Worm (Caenorhabditis elegans) whole organism, midembryonic: ENCODE data around the gene idpa-2.
A peak's percentile ranks its signal among the peaks of the same experiment; 100 is the strongest.

ENCODE experiments used
- T22C8.4 ChIP-seq: fragments of 200-800 bp; sonication (Bioruptor generic); IDR thresholded peaks from 2 replicates; pipeline ENCODE4 v1.3.6; 2022; ENCODE audit warnings: missing genetic modification characterization, missing compliant biosample characterization
- cog-1 ChIP-seq: sonication (generic microtip); optimal IDR thresholded peaks from 2 replicates; lab custom pipeline; 2016; ENCODE audit warnings: missing genetic modification characterization, missing compliant biosample characterization
- flt-1 ChIP-seq: fragments of 200-800 bp; sonication (Bioruptor generic); IDR thresholded peaks from 2 replicates; pipeline ENCODE4 v1.3.6; 2022; ENCODE audit warnings: missing genetic modification characterization, missing compliant biosample characterization
- klf-2 ChIP-seq: fragments of 200-800 bp; sonication (Bioruptor generic); conservative IDR thresholded peaks from 2 replicates; pipeline ENCODE4 v1.3.6; 2022; ENCODE audit warnings: missing genetic modification reagents, missing genetic modification characterization, missing compliant biosample characterization
- med-1 ChIP-seq: sonication (generic microtip); optimal IDR thresholded peaks from 2 replicates; lab custom pipeline; 2017; ENCODE audit warnings: missing genetic modification characterization, mild to moderate bottlenecking, missing compliant biosample characterization, antibody characterized with exemption, missing genetic modification reagents; ENCODE audit not compliant: insufficient read depth
- ref-1 ChIP-seq: fragments of 200-800 bp; sonication (Bioruptor generic); conservative IDR thresholded peaks from 2 replicates; pipeline ENCODE4 v1.3.6; 2022; ENCODE audit warnings: missing genetic modification reagents, missing genetic modification characterization, missing compliant biosample characterization
- tab-1 ChIP-seq: fragments of 200-800 bp; sonication (Bioruptor generic); IDR thresholded peaks from 2 replicates; pipeline ENCODE4 v1.3.6; 2022; ENCODE audit warnings: missing genetic modification characterization, missing compliant biosample characterization
- ztf-23 ChIP-seq: fragments of 200-800 bp; sonication (Bioruptor generic); IDR thresholded peaks from 2 replicates; pipeline ENCODE4 v1.3.6; 2022; ENCODE audit warnings: missing genetic modification reagents, missing genetic modification characterization, missing compliant biosample characterization
- ztf-29 ChIP-seq: fragments of 200-800 bp; sonication (Bioruptor generic); IDR thresholded peaks from 2 replicates; pipeline ENCODE4 v1.3.6; 2022; ENCODE audit warnings: missing genetic modification reagents, missing genetic modification characterization, missing compliant biosample characterization

The idpa-2 gene

DNA sequence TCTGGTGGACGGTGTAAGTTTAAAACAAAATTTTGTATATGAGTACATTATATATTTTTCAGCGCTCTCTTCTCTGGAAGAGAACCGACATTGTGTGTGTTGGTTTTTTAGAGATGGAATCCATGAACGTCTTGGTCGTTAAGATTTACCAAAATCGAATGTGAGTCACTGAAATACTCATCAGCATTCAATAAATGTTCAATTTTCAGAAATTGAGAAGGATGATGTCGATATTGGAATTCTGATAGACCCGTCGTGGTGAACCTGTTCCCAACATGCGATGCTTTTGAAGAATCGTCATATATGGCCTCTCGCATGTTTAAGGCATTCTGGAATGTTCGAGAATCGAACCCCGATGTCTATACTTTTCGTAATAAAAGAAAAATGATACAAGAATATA is 3.8 kb downstream of the idpa-2 start:
- TF ChIP-seq klf-2 (GFP tag; lab: Robert Waterston, UW) (no peak), ztf-23 (GFP tag; lab: Robert Waterston, UW) (no peak), ztf-29 (GFP tag; lab: Robert Waterston, UW) (no peak), cog-1 (no peak), ref-1 (GFP tag; lab: Robert Waterston, UW) (no peak)

ce11 chrII:8787376-8787775 is 5.2 kb downstream of the idpa-2 start:
- no peak for TF ChIP-seq ztf-23 (GFP tag; lab: Robert Waterston, UW)
- no peak for TF ChIP-seq ref-1 (GFP tag; lab: Robert Waterston, UW)
- TF ChIP-seq ztf-29 (GFP tag; lab: Robert Waterston, UW), result no peak
- TF ChIP-seq tab-1, result no peak
- peak; percentile 90 for TF ChIP-seq T22C8.4 (GFP tag; lab: Robert Waterston, UW)
- peak; percentile 58; the same call in 1 of the 2 replicates for TF ChIP-seq flt-1 (GFP tag; lab: Robert Waterston, UW)
- TF ChIP-seq med-1, result no peak
- TF ChIP-seq cog-1, result peak; percentile 95

DNA sequence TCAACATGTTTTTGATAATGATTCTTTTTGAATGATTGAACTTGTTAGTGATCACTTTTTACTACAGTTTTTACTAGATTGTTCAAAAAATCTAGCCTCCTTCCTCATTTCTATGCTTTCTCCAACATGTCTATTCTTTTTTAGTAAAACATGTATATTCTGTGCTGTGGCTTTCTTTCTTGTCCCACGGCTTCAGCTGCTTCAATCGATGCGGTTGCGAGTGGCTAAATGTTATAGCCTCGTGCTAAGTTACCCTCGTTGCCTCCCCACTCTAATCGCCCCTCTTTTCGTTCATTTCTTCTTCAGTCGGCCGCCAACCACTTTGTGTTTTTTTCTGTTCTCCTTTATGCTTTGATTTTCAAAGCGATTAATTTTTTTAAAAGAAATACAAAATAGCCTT is 6.7 kb downstream of the idpa-2 start:
- TF ChIP-seq ztf-23 (GFP tag; lab: Robert Waterston, UW), result no peak
- no peak for TF ChIP-seq ztf-29 (GFP tag; lab: Robert Waterston, UW)
- no peak for TF ChIP-seq med-1
- no peak for TF ChIP-seq tab-1
- TF ChIP-seq flt-1 (GFP tag; lab: Robert Waterston, UW), result no peak
- no peak for TF ChIP-seq ref-1 (GFP tag; lab: Robert Waterston, UW)
- TF ChIP-seq klf-2 (GFP tag; lab: Robert Waterston, UW), result no peak

DNA sequence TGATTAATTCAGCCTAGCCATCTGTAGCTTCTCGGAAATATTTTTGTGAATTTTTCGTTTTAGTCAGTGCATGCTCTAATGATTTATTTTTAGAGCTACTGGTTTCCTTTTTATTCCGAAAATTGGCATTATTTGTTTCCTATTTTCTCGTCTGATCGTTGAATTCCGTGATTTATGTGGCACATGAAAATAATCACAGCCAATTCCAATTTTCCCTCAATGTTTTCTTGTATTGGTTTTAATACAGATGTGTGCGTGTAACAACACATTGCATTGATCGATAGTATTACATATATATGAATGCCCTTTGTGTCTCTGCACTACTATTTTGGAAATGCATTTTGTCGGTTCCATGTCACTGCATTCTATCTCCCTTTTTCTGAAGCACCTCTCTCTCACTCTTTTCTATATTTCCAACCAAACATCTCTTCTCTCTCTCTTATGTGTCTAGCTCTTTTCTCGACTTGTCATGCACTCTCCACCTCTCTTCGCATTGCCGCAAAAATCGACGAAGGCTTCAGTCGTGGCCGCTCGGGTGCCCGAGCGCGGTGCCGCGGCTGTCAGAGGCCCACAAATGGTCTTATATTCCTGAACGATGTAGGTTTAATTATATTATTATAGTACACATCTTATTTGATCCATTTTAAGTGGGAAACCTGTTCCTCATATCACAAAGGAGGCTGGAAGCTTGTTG is 8.2 kb downstream of the idpa-2 start:
- no peak for TF ChIP-seq cog-1
- 0 out of 2 replicates have a peak, but pooled peaks have one; percentile 46 for TF ChIP-seq ztf-23 (GFP tag; lab: Robert Waterston, UW)
- 0 out of 2 replicates have a peak, but pooled peaks have one; percentile 11 for TF ChIP-seq tab-1
- TF ChIP-seq ref-1 (GFP tag; lab: Robert Waterston, UW), result no peak

DNA sequence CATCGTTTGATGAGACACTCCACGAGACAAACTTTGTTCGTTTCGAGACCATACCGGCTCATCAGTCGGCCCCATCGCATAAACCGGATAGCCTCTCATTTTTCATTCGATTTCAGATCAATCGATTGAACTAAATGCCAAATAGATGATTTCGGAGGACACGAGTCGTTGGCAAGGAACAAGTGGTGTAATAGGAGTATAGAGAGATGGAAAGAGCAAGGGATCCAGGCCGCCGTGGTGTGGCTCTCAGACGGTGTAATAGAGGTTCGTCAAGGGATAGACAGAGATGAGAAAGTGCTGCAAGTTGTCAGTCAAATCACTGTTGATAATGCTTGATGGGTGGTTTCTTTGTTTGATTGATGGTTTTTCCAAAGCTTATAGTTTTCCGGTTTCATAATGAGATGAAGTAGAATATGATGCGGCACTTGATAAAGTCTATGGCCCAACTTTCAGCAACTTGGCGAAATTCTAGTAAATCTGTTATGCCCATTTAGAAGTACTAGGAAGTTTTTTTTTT is 9.0 kb downstream of the idpa-2 start, which contains the start of gene sgn-1:
TSS of gene sgn-1 (minus strand) at position 220 of the 517 bp plus-strand sequence.
- TF ChIP-seq ztf-23 (GFP tag; lab: Robert Waterston, UW) (no peak), cog-1 (no peak), flt-1 (GFP tag; lab: Robert Waterston, UW) (no peak), ref-1 (GFP tag; lab: Robert Waterston, UW) (no peak), tab-1 (no peak), med-1 (no peak), klf-2 (GFP tag; lab: Robert Waterston, UW) (no peak), ztf-29 (GFP tag; lab: Robert Waterston, UW) (no peak), T22C8.4 (GFP tag; lab: Robert Waterston, UW) (no peak)

DNA sequence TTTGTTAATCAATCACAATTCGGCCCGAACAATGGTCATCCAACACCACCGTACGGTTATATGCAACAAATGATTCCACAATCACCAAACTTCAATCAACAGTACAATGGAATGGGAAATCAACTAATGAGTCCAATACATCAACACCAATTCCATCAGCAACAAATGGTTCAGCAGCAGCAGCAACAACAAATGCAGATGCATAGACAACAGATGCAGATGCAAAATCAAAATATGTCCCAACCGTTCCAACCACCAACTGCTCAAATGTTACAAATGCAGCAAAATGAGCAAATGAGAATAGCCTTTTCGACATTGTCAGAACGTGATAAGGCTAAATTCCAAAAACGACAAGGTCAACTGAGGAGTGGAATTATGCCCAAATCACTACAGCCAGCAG is 16.0 kb downstream of the idpa-2 start:
- no peak for TF ChIP-seq ztf-23 (GFP tag; lab: Robert Waterston, UW)

- TF ChIP-seq cog-1, result no peak
- TF ChIP-seq T22C8.4 (GFP tag; lab: Robert Waterston, UW), result no peak
- no peak for TF ChIP-seq ztf-29 (GFP tag; lab: Robert Waterston, UW)
- TF ChIP-seq tab-1, result no peak
- no peak for TF ChIP-seq ztf-23 (GFP tag; lab: Robert Waterston, UW)
- TF ChIP-seq flt-1 (GFP tag; lab: Robert Waterston, UW), result no peak
- no peak for TF ChIP-seq ref-1 (GFP tag; lab: Robert Waterston, UW)
- TF ChIP-seq klf-2 (GFP tag; lab: Robert Waterston, UW), result no peak
- TF ChIP-seq med-1, result no peak
Measured at ce11 chrII:8770675-8771074, 21.9 kb downstream of the idpa-2 start, which contains the start of gene let-19. let-19 (plus strand) TSS chrII:8770975.

DNA sequence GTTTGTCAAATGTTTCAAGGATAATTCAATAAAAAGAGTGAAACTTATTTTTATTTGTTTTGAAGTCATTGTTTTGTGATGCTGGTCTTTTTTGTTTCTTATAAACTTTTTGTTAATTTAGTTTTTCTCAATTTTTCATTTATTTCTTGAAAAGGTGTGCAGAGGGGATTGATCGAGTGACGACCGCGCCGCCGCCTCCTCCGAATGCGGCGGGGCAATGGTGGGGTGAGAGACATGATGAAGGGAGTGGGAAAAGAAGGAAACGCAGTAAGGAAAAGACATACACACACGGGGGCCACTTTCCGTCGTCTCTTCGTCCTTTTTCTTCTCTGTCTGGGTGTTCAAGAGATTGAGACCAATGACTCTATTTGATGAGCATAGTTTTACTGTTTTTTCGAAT is 23.2 kb downstream of the idpa-2 start:
- no peak for TF ChIP-seq tab-1
- TF ChIP-seq med-1, result no peak
- 0 out of 2 replicates have a peak, but pooled peaks have one; percentile 40 for TF ChIP-seq ztf-23 (GFP tag; lab: Robert Waterston, UW)
- TF ChIP-seq T22C8.4 (GFP tag; lab: Robert Waterston, UW), result no peak
- no peak for TF ChIP-seq ztf-29 (GFP tag; lab: Robert Waterston, UW)

DNA sequence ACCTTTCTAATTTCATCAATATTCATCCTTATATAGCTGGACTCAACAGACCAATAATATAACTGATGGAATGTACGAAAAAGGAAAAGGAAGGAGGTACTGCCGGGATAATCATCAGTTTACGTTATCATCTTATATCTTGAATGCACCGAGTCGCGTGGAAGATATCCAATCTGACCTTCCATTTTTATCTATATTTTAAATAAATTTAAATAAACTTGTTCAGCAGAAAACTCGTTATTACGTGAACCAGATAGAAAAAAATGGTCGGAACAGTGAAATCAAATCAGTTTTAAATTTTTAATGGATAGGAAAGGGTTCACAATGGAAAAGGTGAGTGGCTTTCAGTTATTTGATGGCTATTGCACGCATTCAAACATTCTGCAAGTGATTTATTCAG is 25.6 kb downstream of the idpa-2 start, which contains the start of gene pah-1:
TSS of gene pah-1 (minus strand) at position 101 of the 400 bp plus-strand sequence.
- TF ChIP-seq ref-1 (GFP tag; lab: Robert Waterston, UW) (no peak), med-1 (no peak), cog-1 (no peak), T22C8.4 (GFP tag; lab: Robert Waterston, UW) (no peak), klf-2 (GFP tag; lab: Robert Waterston, UW) (no peak), tab-1 (no peak), ztf-23 (GFP tag; lab: Robert Waterston, UW) (no peak), ztf-29 (GFP tag; lab: Robert Waterston, UW) (no peak), flt-1 (GFP tag; lab: Robert Waterston, UW) (no peak)

- TF ChIP-seq klf-2 (GFP tag; lab: Robert Waterston, UW) (no peak), flt-1 (GFP tag; lab: Robert Waterston, UW) (no peak), ref-1 (GFP tag; lab: Robert Waterston, UW) (no peak), med-1 (no peak), ztf-29 (GFP tag; lab: Robert Waterston, UW) (no peak), ztf-23 (GFP tag; lab: Robert Waterston, UW) (no peak), cog-1 (no peak), tab-1 (no peak), T22C8.4 (GFP tag; lab: Robert Waterston, UW) (no peak)
Measured at ce11 chrII:8766475-8766874, 26.1 kb downstream of the idpa-2 start, which contains the start of the genes nsph-1.1 and K08F8.15. nsph-1.1 (plus strand) TSS chrII:8766775. K08F8.15 (plus strand) TSS chrII:8766809.
